Fruit fly (Drosophila melanogaster): ENCODE results near the gene Mps1.

The Mps1 gene

dm6 chr3R:17645239-17645638 lies 25.8 kb upstream of the Mps1 start (continued):
- TF ChIP-seq jing (GFP tag; optimal IDR thresholded peaks at IDR 0.05), result no peak
- no peak for TF ChIP-seq chn (GFP tag; optimal IDR thresholded peaks at IDR 0.05)
- no peak for TF ChIP-seq CG42726 (GFP tag; IDR thresholded peaks at IDR 0.05; ENCODE audit: partially characterized antibody)
- no peak for TF ChIP-seq Hr78 (GFP tag; optimal IDR thresholded peaks at IDR 0.05)
- no peak for TF ChIP-seq CG6689 (GFP tag; IDR thresholded peaks at IDR 0.05)
- no peak for TF ChIP-seq CG8089 (GFP tag; optimal IDR thresholded peaks at IDR 0.05)
- TF ChIP-seq Scr (GFP tag; IDR thresholded peaks at IDR 0.05; ENCODE audit: partially characterized antibody), result peak; percentile 53
- no peak for TF ChIP-seq MESR4 (GFP tag; optimal IDR thresholded peaks at IDR 0.05)
- TF ChIP-seq CG6791 (GFP tag; IDR thresholded peaks at IDR 0.05; ENCODE audit: partially characterized antibody), result peak; percentile 60; the same call in 1 of the 3 replicates
- TF ChIP-seq YL-1 (GFP tag; optimal IDR thresholded peaks at IDR 0.05), result no peak
- peak; percentile 84; the same call in 2 of the 4 replicates for TF ChIP-seq chinmo (GFP tag; IDR thresholded peaks at IDR 0.05; ENCODE audit: partially characterized antibody)
- no peak for TF ChIP-seq CG13123 (GFP tag; optimal IDR thresholded peaks at IDR 0.05)
- no peak for TF ChIP-seq pnt (GFP tag; optimal IDR thresholded peaks at IDR 0.05)
- TF ChIP-seq BEAF-32 (GFP tag; optimal IDR thresholded peaks at IDR 0.05), result no peak
- TF ChIP-seq CG34376 (GFP tag; optimal IDR thresholded peaks at IDR 0.05), result peak; percentile 16
- TF ChIP-seq eve (GFP tag; optimal IDR thresholded peaks at IDR 0.05), result no peak
- no peak for TF ChIP-seq gcm2 (GFP tag; optimal IDR thresholded peaks at IDR 0.05)
- TF ChIP-seq disco-r (GFP tag; optimal IDR thresholded peaks at IDR 0.05), result no peak
- no peak for TF ChIP-seq CG32767 (GFP tag; IDR thresholded peaks at IDR 0.05)
- TF ChIP-seq z (GFP tag; IDR thresholded peaks at IDR 0.05), result no peak
- TF ChIP-seq nerfin-2 (GFP tag; IDR thresholded peaks at IDR 0.05; ENCODE audit: partially characterized antibody), result peak; percentile 67
- peak; percentile 59 for TF ChIP-seq HLH4C (GFP tag; IDR thresholded peaks at IDR 0.05; ENCODE audit: partially characterized antibody)
- TF ChIP-seq sna (GFP tag; IDR thresholded peaks at IDR 0.05; ENCODE audit: partially characterized antibody), result peak; percentile 63; the same call in 1 of the 2 replicates
- TF ChIP-seq CG11560 (tag; IDR thresholded peaks at IDR 0.05), result no peak
- peak; percentile 42; the same call in 1 of the 2 replicates for TF ChIP-seq amos (GFP tag; IDR thresholded peaks at IDR 0.05; ENCODE audit: partially characterized antibody)
- TF ChIP-seq CG15269 (tag; optimal IDR thresholded peaks at IDR 0.05), result no peak
- no peak for TF ChIP-seq CG12659 (GFP tag; optimal IDR thresholded peaks at IDR 0.05)
- TF ChIP-seq CG6683 (GFP tag; optimal IDR thresholded peaks at IDR 0.05), result no peak
- no peak for TF ChIP-seq bcd (GFP tag; optimal IDR thresholded peaks at IDR 0.05)
- TF ChIP-seq lola (GFP tag; optimal IDR thresholded peaks at IDR 0.05), result no peak
- TF ChIP-seq CG18599 (GFP tag; optimal IDR thresholded peaks at IDR 0.05), result no peak
- TF ChIP-seq caup (GFP tag; optimal IDR thresholded peaks at IDR 0.05; ENCODE audit: severe bottlenecking), result no peak
- TF ChIP-seq dan (GFP tag; IDR thresholded peaks at IDR 0.05), result no peak
- no peak for TF ChIP-seq CG11093 (GFP tag; IDR thresholded peaks at IDR 0.05)
- TF ChIP-seq Dek (tag; optimal IDR thresholded peaks at IDR 0.05), result no peak
- TF ChIP-seq Hey (tag; optimal IDR thresholded peaks at IDR 0.05), result no peak
- peak; percentile 40 for TF ChIP-seq CG12769 (tag; optimal IDR thresholded peaks at IDR 0.05)
- TF ChIP-seq da (GFP tag; optimal IDR thresholded peaks at IDR 0.05), result no peak
- TF ChIP-seq Neu2 (GFP tag; optimal IDR thresholded peaks at IDR 0.05; ENCODE audit: borderline replicate concordance), result no peak
- no peak for TF ChIP-seq CG10462 (GFP tag; optimal IDR thresholded peaks at IDR 0.05)
- TF ChIP-seq ci (GFP tag; IDR thresholded peaks at IDR 0.05), result no peak
- TF ChIP-seq Doc2 (GFP tag; IDR thresholded peaks at IDR 0.05), result no peak
- no peak for TF ChIP-seq eyg (GFP tag; optimal IDR thresholded peaks at IDR 0.05)
- TF ChIP-seq Deaf1 (tag; optimal IDR thresholded peaks at IDR 0.05), result no peak
- TF ChIP-seq vvl (GFP tag; IDR thresholded peaks at IDR 0.05), result peak; percentile 80
- TF ChIP-seq ara (GFP tag; IDR thresholded peaks at IDR 0.05), result no peak
- no peak for TF ChIP-seq CG2712 (tag; optimal IDR thresholded peaks at IDR 0.05)
- TF ChIP-seq CkIIα-i1 (GFP tag; IDR thresholded peaks at IDR 0.05), result no peak
- no peak for TF ChIP-seq CG5180 (GFP tag; optimal IDR thresholded peaks at IDR 0.05)
